Fruit fly (Drosophila melanogaster) whole organism, embryonic: Measurements from ENCODE around the gene Sik2.
A peak's percentile ranks its signal among the peaks of the same experiment; 100 is the strongest.

Experiments used
- Asciz ChIP-seq: fragments of 200-800 bp; sonication (Bioruptor generic); optimal IDR thresholded peaks from 2 replicates; lab custom pipeline; 2017; ENCODE audit warnings: missing biosample characterization, mild to moderate bottlenecking, missing genetic modification characterization, missing genetic modification reagents
- BEAF-32 ChIP-seq: fragments of 200-800 bp; sonication (Bioruptor generic); optimal IDR thresholded peaks from 3 replicates; lab custom pipeline; 2017; ENCODE audit warnings: missing biosample characterization, missing genetic modification characterization, mild to moderate bottlenecking, moderate library complexity, missing genetic modification reagents
- CG1233 ChIP-seq: fragments of 200-800 bp; sonication (Bioruptor generic); optimal IDR thresholded peaks from 4 replicates; lab custom pipeline; 2018; ENCODE audit warnings: missing biosample characterization, mild to moderate bottlenecking, missing genetic modification characterization
- CG13123 ChIP-seq: fragments of 200-800 bp; sonication (Bioruptor generic); optimal IDR thresholded peaks from 2 replicates; lab custom pipeline; 2016; ENCODE audit warnings: missing biosample characterization, missing genetic modification characterization
- CG14441 ChIP-seq: fragments of 200-800 bp; sonication (Bioruptor generic); IDR thresholded peaks from 2 replicates; pipeline ENCODE4 v1.3.6; 2022; ENCODE audit warnings: missing biosample characterization, missing genetic modification characterization
- CG1529 ChIP-seq: fragments of 200-800 bp; sonication (Bioruptor generic); optimal IDR thresholded peaks from 3 replicates; lab custom pipeline; 2018; ENCODE audit warnings: missing biosample characterization, missing genetic modification characterization
- CG15514 ChIP-seq: fragments of 200-800 bp; sonication (Bioruptor generic); optimal IDR thresholded peaks from 3 replicates; lab custom pipeline; 2017; ENCODE audit warnings: missing biosample characterization, missing genetic modification characterization, mild to moderate bottlenecking, moderate library complexity, missing genetic modification reagents
- CG1602 ChIP-seq: fragments of 200-800 bp; sonication (Bioruptor generic); optimal IDR thresholded peaks from 3 replicates; lab custom pipeline; 2016; ENCODE audit warnings: missing biosample characterization, missing genetic modification characterization
- CG16813 ChIP-seq: fragments of 200-800 bp; sonication (Bioruptor generic); IDR thresholded peaks from 3 replicates; pipeline ENCODE4 v1.3.6; 2022; ENCODE audit warnings: missing biosample characterization, missing genetic modification characterization; ENCODE audit not compliant: partially characterized antibody
- CG17829 ChIP-seq: fragments of 200-800 bp; optimal IDR thresholded peaks from 2 replicates; lab custom pipeline; 2019; ENCODE audit warnings: missing biosample characterization, mild to moderate bottlenecking, missing genetic modification characterization, moderate library complexity
- CG1792 ChIP-seq: fragments of 200-800 bp; sonication (Bioruptor generic); optimal IDR thresholded peaks from 2 replicates; lab custom pipeline; 2016; ENCODE audit warnings: missing biosample characterization, missing genetic modification characterization
- CG1832 ChIP-seq: fragments of 200-800 bp; sonication (Bioruptor generic); optimal IDR thresholded peaks from 2 replicates; lab custom pipeline; 2017; ENCODE audit warnings: missing biosample characterization, mild to moderate bottlenecking, missing genetic modification characterization, inconsistent platforms
- CG2202 ChIP-seq: fragments of 200-800 bp; sonication (Bioruptor generic); optimal IDR thresholded peaks from 2 replicates; lab custom pipeline; 2018; ENCODE audit warnings: missing biosample characterization, mild to moderate bottlenecking, missing genetic modification characterization
- CG3407 ChIP-seq: fragments of 200-800 bp; sonication (Bioruptor generic); optimal IDR thresholded peaks from 2 replicates; lab custom pipeline; 2018; ENCODE audit warnings: missing biosample characterization, mild to moderate bottlenecking, missing genetic modification characterization
- CG4360 ChIP-seq: fragments of 200-800 bp; sonication (Bioruptor generic); IDR thresholded peaks from 2 replicates; pipeline ENCODE4 v1.3.6; 2022; ENCODE audit warnings: missing biosample characterization, missing genetic modification characterization
- CG6272 ChIP-seq: fragments of 200-800 bp; sonication (Bioruptor generic); IDR thresholded peaks from 2 replicates; pipeline ENCODE4 v1.3.6; 2022; ENCODE audit warnings: missing biosample characterization, missing genetic modification characterization
- CG6654 ChIP-seq: fragments of 200-800 bp; sonication (Bioruptor generic); optimal IDR thresholded peaks from 2 replicates; lab custom pipeline; 2017; ENCODE audit warnings: missing biosample characterization, mild to moderate bottlenecking, missing genetic modification characterization
- CG6854 ChIP-seq: fragments of 200-800 bp; sonication (Bioruptor generic); optimal IDR thresholded peaks from 3 replicates; lab custom pipeline; 2017; ENCODE audit warnings: missing biosample characterization, mild to moderate bottlenecking, missing genetic modification characterization
- CG7556 ChIP-seq: fragments of 200-800 bp; sonication (Bioruptor generic); optimal IDR thresholded peaks from 2 replicates; lab custom pipeline; 2017; ENCODE audit warnings: missing biosample characterization, mild to moderate bottlenecking, missing genetic modification characterization
- CoRest ChIP-seq: fragments of 200-800 bp; sonication (Bioruptor generic); optimal IDR thresholded peaks from 3 replicates; lab custom pipeline; 2018; ENCODE audit warnings: missing biosample characterization, mild to moderate bottlenecking, missing genetic modification characterization, moderate library complexity
- D19B ChIP-seq: fragments of 200-800 bp; sonication (Bioruptor generic); optimal IDR thresholded peaks from 2 replicates; lab custom pipeline; 2017; ENCODE audit warnings: missing biosample characterization, mild to moderate bottlenecking, missing genetic modification characterization
- Dad ChIP-seq: fragments of 200-800 bp; sonication (Bioruptor generic); optimal IDR thresholded peaks from 3 replicates; lab custom pipeline; 2016; ENCODE audit warnings: missing biosample characterization, missing genetic modification characterization
- Fer1 ChIP-seq: fragments of 200-800 bp; sonication (Bioruptor generic); optimal IDR thresholded peaks from 2 replicates; lab custom pipeline; 2017; ENCODE audit warnings: missing biosample characterization, mild to moderate bottlenecking, missing genetic modification characterization
- Gug ChIP-seq: fragments of 200-800 bp; sonication (Bioruptor generic); IDR thresholded peaks from 4 replicates; pipeline ENCODE4 v1.3.6; 2022; ENCODE audit warnings: missing biosample characterization, missing genetic modification characterization
- HHEX ChIP-seq: fragments of 200-800 bp; sonication (Bioruptor generic); optimal IDR thresholded peaks from 3 replicates; lab custom pipeline; 2017; ENCODE audit warnings: missing biosample characterization, mild to moderate bottlenecking, missing genetic modification characterization, missing genetic modification reagents
- Hr3 ChIP-seq: fragments of 200-800 bp; sonication (Bioruptor generic); optimal IDR thresholded peaks from 3 replicates; lab custom pipeline; 2016; ENCODE audit warnings: missing biosample characterization, missing genetic modification characterization
- Neu2 ChIP-seq: fragments of 200-800 bp; sonication (Bioruptor generic); optimal IDR thresholded peaks from 3 replicates; lab custom pipeline; 2016; ENCODE audit warnings: missing biosample characterization, missing genetic modification characterization, borderline replicate concordance
- Nf-YB ChIP-seq: fragments of 200-800 bp; sonication (Bioruptor generic); optimal IDR thresholded peaks from 3 replicates; lab custom pipeline; 2019; ENCODE audit warnings: missing biosample characterization, mild to moderate bottlenecking, missing genetic modification characterization, moderate library complexity
- Oaz ChIP-seq: fragments of 200-800 bp; sonication (Bioruptor generic); IDR thresholded peaks from 2 replicates; pipeline ENCODE4 v1.3.6; 2022; ENCODE audit warnings: missing biosample characterization, missing genetic modification characterization
- Taf1 ChIP-seq: fragments of 200-800 bp; sonication (Bioruptor generic); IDR thresholded peaks from 2 replicates; pipeline ENCODE4 v1.3.6; 2022; ENCODE audit warnings: missing biosample characterization, missing genetic modification characterization
- Xbp1 ChIP-seq: fragments of 200-800 bp; sonication (Bioruptor generic); optimal IDR thresholded peaks from 3 replicates; lab custom pipeline; 2016; ENCODE audit warnings: missing biosample characterization, mild to moderate bottlenecking, missing genetic modification characterization
- ash1 ChIP-seq: fragments of 200-800 bp; sonication (Bioruptor generic); optimal IDR thresholded peaks from 2 replicates; lab custom pipeline; 2018; ENCODE audit warnings: missing biosample characterization, mild to moderate bottlenecking, missing genetic modification characterization
- az2 ChIP-seq: fragments of 200-800 bp; sonication (Bioruptor generic); optimal IDR thresholded peaks from 3 replicates; lab custom pipeline; 2016; ENCODE audit warnings: missing biosample characterization, missing genetic modification characterization
- bigmax ChIP-seq: fragments of 200-800 bp; sonication (Bioruptor generic); optimal IDR thresholded peaks from 2 replicates; lab custom pipeline; 2018; ENCODE audit warnings: missing biosample characterization, mild to moderate bottlenecking, missing genetic modification characterization
- corto ChIP-seq: fragments of 200-800 bp; sonication (Bioruptor generic); optimal IDR thresholded peaks from 2 replicates; lab custom pipeline; 2016; ENCODE audit warnings: missing biosample characterization, mild to moderate bottlenecking, missing genetic modification characterization, moderate library complexity
- dmrt11E ChIP-seq: fragments of 200-800 bp; sonication (Bioruptor generic); optimal IDR thresholded peaks from 3 replicates; lab custom pipeline; 2018; ENCODE audit warnings: missing biosample characterization, mild to moderate bottlenecking, missing genetic modification characterization, moderate library complexity
- dysf ChIP-seq: fragments of 200-800 bp; sonication (Bioruptor generic); IDR thresholded peaks from 3 replicates; pipeline ENCODE4 v1.3.6; 2022; ENCODE audit warnings: missing biosample characterization, missing genetic modification characterization
- fd3F ChIP-seq: fragments of 200-800 bp; sonication (Bioruptor generic); optimal IDR thresholded peaks from 2 replicates; lab custom pipeline; 2018; ENCODE audit warnings: missing biosample characterization, mild to moderate bottlenecking, missing genetic modification characterization, moderate library complexity
- ftz-f1 ChIP-seq: fragments of 200-800 bp; sonication (Bioruptor generic); optimal IDR thresholded peaks from 2 replicates; lab custom pipeline; 2016; ENCODE audit warnings: missing biosample characterization, missing genetic modification characterization
- gfzf ChIP-seq: fragments of 200-800 bp; sonication (Bioruptor generic); optimal IDR thresholded peaks from 2 replicates; lab custom pipeline; 2016; ENCODE audit warnings: missing biosample characterization, mild to moderate bottlenecking, missing genetic modification characterization, moderate library complexity
- hbn ChIP-seq: fragments of 200-800 bp; sonication (Bioruptor generic); IDR thresholded peaks from 2 replicates; pipeline ENCODE4 v1.3.6; 2022; ENCODE audit warnings: missing biosample characterization, missing genetic modification characterization; ENCODE audit not compliant: partially characterized antibody
- lbe ChIP-seq: fragments of 200-800 bp; sonication (Bioruptor generic); optimal IDR thresholded peaks from 2 replicates; lab custom pipeline; 2016; ENCODE audit warnings: missing biosample characterization, mild to moderate bottlenecking, missing genetic modification characterization
- lilli ChIP-seq: fragments of 200-800 bp; sonication (Bioruptor generic); optimal IDR thresholded peaks from 3 replicates; lab custom pipeline; 2016; ENCODE audit warnings: missing biosample characterization, missing genetic modification characterization
- mirr ChIP-seq: fragments of 200-800 bp; sonication (Bioruptor generic); optimal IDR thresholded peaks from 3 replicates; lab custom pipeline; 2018; ENCODE audit warnings: missing biosample characterization, mild to moderate bottlenecking, missing genetic modification characterization
- pho ChIP-seq: fragments of 200-800 bp; sonication (Bioruptor generic); optimal IDR thresholded peaks from 2 replicates; lab custom pipeline; 2016; ENCODE audit warnings: missing biosample characterization, missing genetic modification characterization
- phol ChIP-seq: fragments of 200-800 bp; sonication (Bioruptor generic); optimal IDR thresholded peaks from 3 replicates; lab custom pipeline; 2018; ENCODE audit warnings: missing biosample characterization, mild to moderate bottlenecking, missing genetic modification characterization, moderate library complexity
- run ChIP-seq: fragments of 200-800 bp; sonication (Bioruptor generic); optimal IDR thresholded peaks from 3 replicates; lab custom pipeline; 2018; ENCODE audit warnings: missing biosample characterization, mild to moderate bottlenecking, missing genetic modification characterization
- stc ChIP-seq: fragments of 200-800 bp; sonication (Bioruptor generic); IDR thresholded peaks from 2 replicates; pipeline ENCODE4 v1.3.6; 2022; ENCODE audit warnings: missing biosample characterization, missing genetic modification characterization
- tio ChIP-seq: fragments of 200-800 bp; sonication (Bioruptor generic); optimal IDR thresholded peaks from 2 replicates; lab custom pipeline; 2017; ENCODE audit warnings: missing biosample characterization, missing genetic modification characterization, inconsistent platforms

Sik2 gene

DNA sequence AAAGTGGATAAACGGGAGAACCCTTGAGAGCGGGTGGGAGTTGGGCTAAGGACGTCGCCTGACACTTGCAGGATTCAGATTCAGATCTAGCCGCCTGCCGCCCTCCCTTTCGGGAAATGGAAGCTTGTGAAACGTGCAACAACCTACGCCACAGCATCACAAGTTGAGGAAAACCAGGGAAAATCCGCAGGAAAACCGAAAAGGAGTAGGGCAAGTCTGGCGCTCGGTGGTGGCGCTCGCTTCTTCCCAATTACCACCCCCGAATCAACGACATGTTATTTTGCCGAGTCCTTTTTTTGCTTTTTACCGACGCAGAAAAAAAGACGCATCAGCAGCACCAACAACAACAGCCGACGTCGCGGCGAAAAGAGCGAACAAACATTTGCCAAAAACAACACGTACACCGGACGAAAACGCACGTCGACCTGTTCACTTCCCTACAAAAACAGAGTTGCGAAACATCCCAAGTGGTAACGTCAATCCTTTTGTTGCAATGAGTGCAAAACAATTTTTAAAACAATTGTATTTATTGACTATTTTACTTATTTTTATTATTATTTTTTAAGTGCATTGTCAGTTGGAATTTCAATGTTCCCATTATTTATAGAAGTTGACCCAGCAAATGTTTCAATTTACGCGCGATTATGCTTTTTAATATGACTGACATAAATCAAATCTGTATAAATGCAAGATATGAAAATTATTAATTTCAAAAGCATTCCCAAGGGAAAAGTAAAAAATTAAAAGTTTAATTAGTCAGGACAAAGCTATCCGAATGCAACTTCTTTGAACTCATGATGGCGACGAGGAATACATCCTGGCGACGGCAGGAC is 50.2 kb downstream of the Sik2 start (continued):
- TF ChIP-seq Hr3 (GFP tag; lab: Kevin White, UChicago), result peak; percentile 41
- TF ChIP-seq CG1233 (GFP tag; lab: Kevin White, UChicago), result no peak
- peak; percentile 71 for TF ChIP-seq Gug (GFP tag; lab: Robert Waterston, UW)
- no peak for TF ChIP-seq CG1529 (GFP tag; lab: Kevin White, UChicago)
- no peak for TF ChIP-seq Nf-YB (GFP tag; lab: Kevin White, UChicago)
- peak; percentile 62 for TF ChIP-seq dysf
- TF ChIP-seq Neu2 (GFP tag; lab: Kevin White, UChicago), result no peak
- TF ChIP-seq CG14441 (GFP tag; lab: Robert Waterston, UW), result peak; percentile 65
- no peak for TF ChIP-seq lbe (GFP tag; lab: Kevin White, UChicago)
- TF ChIP-seq phol (tag; lab: Kevin White, UChicago), result peak; percentile 44
- no peak for TF ChIP-seq ash1
- peak; percentile 53 for TF ChIP-seq CoRest (tag; lab: Kevin White, UChicago)
- TF ChIP-seq CG1602 (GFP tag; lab: Kevin White, UChicago), result peak; percentile 22
- TF ChIP-seq Xbp1 (GFP tag; lab: Kevin White, UChicago), result peak; percentile 73
- TF ChIP-seq CG6272 (GFP tag; lab: Robert Waterston, UW), result no peak
- TF ChIP-seq fd3F (GFP tag; lab: Kevin White, UChicago), result no peak
- TF ChIP-seq CG4360 (GFP tag; lab: Robert Waterston, UW), result peak; percentile 63
- no peak for TF ChIP-seq CG2202
- no peak for TF ChIP-seq Dad (GFP tag; lab: Kevin White, UChicago)
- peak; percentile 35 for TF ChIP-seq CG6854
- no peak for TF ChIP-seq Taf1 (GFP tag; lab: Robert Waterston, UW)
- TF ChIP-seq run (tag; lab: Kevin White, UChicago), result no peak
- no peak for TF ChIP-seq ftz-f1
- no peak for TF ChIP-seq hbn (GFP tag; lab: Robert Waterston, UW)
- TF ChIP-seq CG13123 (GFP tag; lab: Kevin White, UChicago), result no peak
- TF ChIP-seq tio (GFP tag; lab: Kevin White, UChicago), result no peak
- TF ChIP-seq Fer1 (GFP tag; lab: Kevin White, UChicago), result no peak
- peak; percentile 69 for TF ChIP-seq CG7556 (GFP tag; lab: Kevin White, UChicago)
- TF ChIP-seq BEAF-32, result no peak
- TF ChIP-seq pho (GFP tag; lab: Kevin White, UChicago), result no peak
- TF ChIP-seq corto, result no peak
- TF ChIP-seq CG16813 (GFP tag; lab: Robert Waterston, UW), result no peak
- TF ChIP-seq CG15514 (GFP tag; lab: Kevin White, UChicago), result peak; percentile 13
- no peak for TF ChIP-seq mirr
- no peak for TF ChIP-seq CG6654 (GFP tag; lab: Kevin White, UChicago)
- peak; percentile 14 for TF ChIP-seq dmrt11E
- TF ChIP-seq gfzf, result no peak
- TF ChIP-seq Oaz, result no peak
- TF ChIP-seq CG1792 (GFP tag; lab: Kevin White, UChicago), result no peak
- TF ChIP-seq CG1832 (GFP tag; lab: Kevin White, UChicago), result no peak
- peak; percentile 36 for TF ChIP-seq CG3407
- 0 out of 2 replicates have a peak, but pooled peaks have one; percentile 21 for TF ChIP-seq stc (GFP tag; lab: Robert Waterston, UW)
- no peak for TF ChIP-seq CG17829 (tag; lab: Kevin White, UChicago)
- TF ChIP-seq HHEX (GFP tag; lab: Kevin White, UChicago), result peak; percentile 1
- TF ChIP-seq az2 (GFP tag; lab: Kevin White, UChicago), result peak; percentile 62
- TF ChIP-seq bigmax, result no peak
- TF ChIP-seq Asciz (GFP tag; lab: Kevin White, UChicago), result peak; percentile 24
- TF ChIP-seq lilli (GFP tag; lab: Kevin White, UChicago), result peak; percentile 51
- peak; percentile 35 for TF ChIP-seq D19B (GFP tag; lab: Kevin White, UChicago)
